Worm (Caenorhabditis elegans) whole organism, mixed stage, embryonic: ENCODE measurements around the gene fbxb-18.

ENCODE experiments used
- M03D4.4 ChIP-seq: sonication (generic microtip); optimal IDR thresholded peaks from 2 replicates; lab custom pipeline; 2017; ENCODE audit warnings: mild to moderate bottlenecking, missing genetic modification characterization, missing compliant biosample characterization
- ces-1 ChIP-seq: fragments of 150-350 bp; optimal IDR thresholded peaks from 2 replicates; lab custom pipeline; 2014; ENCODE audit warnings: missing biosample characterization, missing genetic modification reagents, missing genetic modification characterization
- elt-1 ChIP-seq: sonication (generic microtip); optimal IDR thresholded peaks from 2 replicates; lab custom pipeline; 2017; ENCODE audit warnings: missing genetic modification characterization, mild to moderate bottlenecking, missing compliant biosample characterization, antibody characterized with exemption, moderate library complexity, borderline replicate concordance; ENCODE audit not compliant: insufficient read depth
- hlh-1 ChIP-seq: fragments of 150-350 bp; optimal IDR thresholded peaks from 2 replicates; lab custom pipeline; 2014; ENCODE audit warnings: missing biosample characterization, missing genetic modification reagents, missing genetic modification characterization
- lsy-2 ChIP-seq: fragments of 150-350 bp; optimal IDR thresholded peaks from 2 replicates; lab custom pipeline; 2014; ENCODE audit warnings: missing biosample characterization, missing genetic modification characterization
- mep-1 ChIP-seq: fragments of 150-350 bp; optimal IDR thresholded peaks from 2 replicates; lab custom pipeline; 2017; ENCODE audit warnings: missing biosample characterization, missing genetic modification reagents, missing genetic modification characterization, inconsistent platforms
- mls-2 ChIP-seq: sonication (generic microtip); optimal IDR thresholded peaks from 2 replicates; lab custom pipeline; 2016; ENCODE audit warnings: mild to moderate bottlenecking, missing genetic modification characterization, moderate library complexity, missing compliant biosample characterization
- nhr-237 ChIP-seq: fragments of 150-350 bp; optimal IDR thresholded peaks from 2 replicates; lab custom pipeline; 2014; ENCODE audit warnings: missing biosample characterization, missing genetic modification characterization
- nhr-28 ChIP-seq: fragments of 150-350 bp; optimal IDR thresholded peaks from 2 replicates; lab custom pipeline; 2014; ENCODE audit warnings: missing biosample characterization, missing genetic modification characterization
- nhr-76 ChIP-seq: sonication (generic microtip); optimal IDR thresholded peaks from 2 replicates; lab custom pipeline; 2017; ENCODE audit warnings: missing biosample characterization, missing genetic modification characterization
- snpc-4 ChIP-seq: fragments of 150-350 bp; optimal IDR thresholded peaks from 2 replicates; lab custom pipeline; 2014; ENCODE audit warnings: missing biosample characterization, missing genetic modification characterization
- unc-39 ChIP-seq: fragments of 150-350 bp; optimal IDR thresholded peaks from 2 replicates; lab custom pipeline; 2014; ENCODE audit warnings: missing biosample characterization, missing genetic modification characterization
- unc-62 ChIP-seq: fragments of 150-350 bp; optimal IDR thresholded peaks from 2 replicates; lab custom pipeline; 2014; ENCODE audit warnings: missing biosample characterization, missing genetic modification reagents, missing genetic modification characterization
- ztf-11 ChIP-seq: fragments of 150-350 bp; optimal IDR thresholded peaks from 2 replicates; lab custom pipeline; 2014; ENCODE audit warnings: missing biosample characterization, missing genetic modification characterization

- TF ChIP-seq mls-2 (tag; lab: Kevin White, UChicago) (no peak), hlh-1 (tag; lab: Kevin White, UChicago) (no peak), snpc-4 (tag; lab: Kevin White, UChicago) (no peak), mep-1 (tag; lab: Kevin White, UChicago) (no peak), elt-1 (tag; lab: Kevin White, UChicago) (no peak), unc-39 (no peak), ztf-11 (no peak), ces-1 (no peak), nhr-28 (tag; lab: Kevin White, UChicago) (no peak), M03D4.4 (tag; lab: Kevin White, UChicago) (no peak), lsy-2 (tag; lab: Kevin White, UChicago) (no peak), nhr-237 (tag; lab: Kevin White, UChicago) (no peak), nhr-76 (tag; lab: Kevin White, UChicago) (no peak), unc-62 (GFP tag; lab: Kevin White, UChicago) (no peak)
Measured at ce11 chrII:1692827-1693226, 4.1 kb upstream of the fbxb-18 start, which contains the start of gene fbxc-21.
